Fruit fly (Drosophila melanogaster): Measurements from ENCODE around the gene CG18170.
A peak's percentile ranks its signal among the peaks of the same experiment; 100 is the strongest.

The CG18170 gene

DNA sequence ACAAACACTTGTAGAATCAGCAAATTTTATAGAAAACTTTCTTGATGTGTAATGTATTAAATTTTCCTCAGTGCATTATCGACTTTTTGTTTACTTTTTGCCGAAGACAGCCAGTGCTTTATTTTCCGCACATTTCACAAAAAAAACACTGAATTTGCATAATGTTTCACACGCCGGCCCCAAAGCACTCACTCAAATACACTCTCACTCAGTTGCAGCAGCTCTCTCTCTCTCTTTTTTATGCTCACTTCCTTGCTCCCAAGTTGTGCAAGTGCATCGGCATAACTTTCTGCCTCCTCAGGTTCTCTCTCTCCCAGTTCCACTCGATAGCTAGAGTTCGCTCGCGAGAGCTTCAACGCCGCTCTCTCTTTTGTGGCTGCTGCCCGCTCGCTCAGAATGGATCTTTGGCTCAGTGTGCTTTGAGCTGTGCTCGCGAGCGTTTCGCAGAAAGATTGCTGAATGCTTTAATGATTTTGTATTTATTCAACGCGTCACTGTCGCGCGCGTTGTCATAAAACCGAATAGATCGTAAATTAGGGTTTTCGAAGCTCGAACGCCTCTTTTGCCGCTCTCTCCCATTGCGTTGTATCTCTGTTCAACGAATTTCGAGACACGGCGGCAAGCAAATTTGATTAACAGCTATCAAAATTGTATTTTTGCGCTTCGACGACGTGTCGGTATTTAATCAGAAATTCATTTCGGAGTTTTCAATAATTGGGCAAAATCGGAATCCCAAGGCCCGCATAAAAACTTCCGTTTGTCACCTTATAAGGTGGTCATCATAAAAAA is 16.3 kb upstream of the CG18170 start (continued):
- TF ChIP-seq abd-A (tag; optimal IDR thresholded peaks at IDR 0.05) (peak; percentile 91), Stat92E (GFP tag; optimal IDR thresholded peaks at IDR 0.05) (peak in 1 of 3 experiments; percentile 61), dan (GFP tag; IDR thresholded peaks at IDR 0.05) (no peak), CG6791 (GFP tag; IDR thresholded peaks at IDR 0.05; ENCODE audit: partially characterized antibody) (peak; percentile 76), CoRest (tag; optimal IDR thresholded peaks at IDR 0.05) (no peak), CG4404 (GFP tag; IDR thresholded peaks at IDR 0.05) (no peak), sc (optimal IDR thresholded peaks at IDR 0.05) (no peak), sc (GFP tag; optimal IDR thresholded peaks at IDR 0.05) (no peak), sd (tag; optimal IDR thresholded peaks at IDR 0.05) (peak; percentile 76), E2f2 (GFP tag; IDR thresholded peaks at IDR 0.05) (peak; percentile 24; the same call in 1 of the 2 replicates), NFAT (GFP tag; IDR thresholded peaks at IDR 0.05) (0 out of 2 replicates have a peak, but pooled peaks have one; percentile 19), HLHmδ (GFP tag; optimal IDR thresholded peaks at IDR 0.05) (peak; percentile 73), Hmr (GFP tag; optimal IDR thresholded peaks at IDR 0.05) (peak; percentile 24), CG1024 (GFP tag; IDR thresholded peaks at IDR 0.05) (peak; percentile 9; the same call in 1 of the 2 replicates), sens (GFP tag) (peak; percentile 71), CG6854 (GFP tag; optimal IDR thresholded peaks at IDR 0.05) (peak; percentile 50), HHEX (GFP tag; optimal IDR thresholded peaks at IDR 0.05) (peak; percentile 46), CG2678 (tag; optimal IDR thresholded peaks at IDR 0.05) (peak; percentile 24), peb (GFP tag; IDR thresholded peaks at IDR 0.05) (no peak), CG6175 (GFP tag; IDR thresholded peaks at IDR 0.05) (0 out of 3 replicates have a peak, but pooled peaks have one; percentile 24), Lpt (GFP tag; optimal IDR thresholded peaks at IDR 0.05) (no peak), CG9932 (GFP tag; IDR thresholded peaks at IDR 0.05) (no peak), CG11723 (GFP tag; optimal IDR thresholded peaks at IDR 0.05) (no peak), croc (GFP tag; conservative IDR thresholded peaks at IDR 0.05) (no peak), amos (GFP tag; IDR thresholded peaks at IDR 0.05; ENCODE audit: partially characterized antibody) (peak; percentile 50; the same call in 1 of the 2 replicates), CG17912 (GFP tag; optimal IDR thresholded peaks at IDR 0.05) (peak; percentile 28), CG10543 (GFP tag; optimal IDR thresholded peaks at IDR 0.05) (peak; percentile 5), ssp (GFP tag; IDR thresholded peaks at IDR 0.05) (no peak), schlank (tag; optimal IDR thresholded peaks at IDR 0.05) (no peak), Bgb (GFP tag; IDR thresholded peaks at IDR 0.05; ENCODE audit: partially characterized antibody) (peak; percentile 62), CHES-1-like (GFP tag; optimal IDR thresholded peaks at IDR 0.05) (no peak)

DNA sequence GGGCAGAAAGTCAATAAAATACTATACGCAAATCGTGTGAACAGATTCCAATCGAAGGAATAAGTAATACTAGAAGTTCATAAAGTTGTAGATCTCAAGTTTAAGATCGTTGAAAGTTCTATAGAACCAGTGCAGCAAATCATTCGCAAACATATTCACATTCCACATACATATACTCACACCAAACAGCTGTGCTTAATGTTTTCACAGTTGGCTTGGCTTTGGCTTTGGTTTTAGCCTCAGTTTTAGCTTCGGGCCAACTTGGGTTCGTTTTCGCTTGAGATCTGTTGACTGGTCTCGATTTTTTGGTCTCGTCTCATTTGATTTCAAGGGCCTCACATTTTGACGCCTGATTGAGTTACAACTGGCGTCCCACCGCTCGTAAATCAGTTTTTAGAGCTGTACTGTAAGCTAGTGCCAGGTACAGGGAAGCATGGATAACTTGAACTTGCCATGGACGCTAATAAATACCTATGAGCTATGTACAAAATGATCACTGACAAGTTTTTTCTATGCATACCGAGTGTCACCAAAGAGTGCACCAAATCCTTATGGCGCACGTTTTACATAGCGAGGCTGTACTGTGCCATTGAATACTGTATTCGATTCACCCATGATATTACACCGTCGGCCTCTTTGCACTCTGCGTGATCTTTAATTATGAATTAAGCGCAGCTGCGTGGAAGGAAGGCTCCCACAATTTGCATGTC is 15.5 kb upstream of the CG18170 start:
- peak; percentile 69 for TF ChIP-seq CG11093 (GFP tag; IDR thresholded peaks at IDR 0.05)
- peak; percentile 73 for TF ChIP-seq Chrac-16 (GFP tag; optimal IDR thresholded peaks at IDR 0.05)
- peak; percentile 83 to 88 for TF ChIP-seq Pdp1 (GFP tag; optimal IDR thresholded peaks at IDR 0.05)
- peak; percentile 75 for TF ChIP-seq CG32767 (GFP tag; IDR thresholded peaks at IDR 0.05)
- no peak for TF ChIP-seq cg (GFP tag; optimal IDR thresholded peaks at IDR 0.05)
- TF ChIP-seq CG10366 (GFP tag; IDR thresholded peaks at IDR 0.05), result peak; percentile 87
- TF ChIP-seq CkIIα-i1 (GFP tag; IDR thresholded peaks at IDR 0.05), result peak; percentile 81
- peak; percentile 25 for TF ChIP-seq Atf-2 (GFP tag; optimal IDR thresholded peaks at IDR 0.05)
- peak; percentile 34 for TF ChIP-seq dm (GFP tag; optimal IDR thresholded peaks at IDR 0.05)
- TF ChIP-seq pan (optimal IDR thresholded peaks at IDR 0.05), result no peak
- peak in 1 of 2 experiments; percentile 89 for TF ChIP-seq pan (GFP tag; optimal IDR thresholded peaks at IDR 0.05 in 1 of 2, IDR thresholded peaks at IDR 0.05 in 1 of 2)
- peak; percentile 76 for TF ChIP-seq nom (GFP tag; optimal IDR thresholded peaks at IDR 0.05)
- TF ChIP-seq rib (GFP tag; IDR thresholded peaks at IDR 0.05), result peak; percentile 82; the same call in 1 of the 2 replicates
- no peak for TF ChIP-seq B-H2 (GFP tag; optimal IDR thresholded peaks at IDR 0.05)
- TF ChIP-seq CG2678 (tag; optimal IDR thresholded peaks at IDR 0.05), result peak; percentile 87
- peak; percentile 93 for TF ChIP-seq Ada2b (GFP tag; IDR thresholded peaks at IDR 0.05)
- peak; percentile 76 for TF ChIP-seq ara (GFP tag; IDR thresholded peaks at IDR 0.05)
- peak; percentile 88 for TF ChIP-seq H2.0 (GFP tag; IDR thresholded peaks at IDR 0.05)
- peak; percentile 26 for TF ChIP-seq CG8388 (GFP tag; optimal IDR thresholded peaks at IDR 0.05)

All from whole organism, embryonic.